Fruit fly (Drosophila melanogaster) whole organism, embryonic: ENCODE results near the gene CG14383.

Source experiments
- Abd-B ChIP-seq: fragments of 200-800 bp; sonication (Bioruptor generic); optimal IDR thresholded peaks from 2 replicates; lab custom pipeline; 2018; ENCODE audit warnings: missing biosample characterization, mild to moderate bottlenecking, missing genetic modification characterization, moderate library complexity
- Ada2b ChIP-seq: fragments of 200-800 bp; sonication (Bioruptor generic); IDR thresholded peaks from 2 replicates; pipeline ENCODE4 v1.3.6; 2022; ENCODE audit warnings: missing biosample characterization, missing genetic modification characterization
- Bgb ChIP-seq: fragments of 200-800 bp; sonication (Bioruptor generic); IDR thresholded peaks from 2 replicates; pipeline ENCODE4 v1.3.6; 2022; ENCODE audit warnings: missing biosample characterization, missing genetic modification characterization; ENCODE audit not compliant: partially characterized antibody
- CG10209 ChIP-seq: fragments of 200-800 bp; sonication (Bioruptor generic); optimal IDR thresholded peaks from 3 replicates; lab custom pipeline; 2017; ENCODE audit warnings: missing biosample characterization, mild to moderate bottlenecking, missing genetic modification characterization, missing genetic modification reagents
- CG11093 ChIP-seq: fragments of 200-800 bp; sonication (Bioruptor generic); IDR thresholded peaks from 3 replicates; pipeline ENCODE4 v1.3.6; 2022; ENCODE audit warnings: missing biosample characterization, missing genetic modification characterization
- CG11695 ChIP-seq: fragments of 200-800 bp; sonication (Bioruptor generic); IDR thresholded peaks from 3 replicates; pipeline ENCODE4 v1.3.6; 2022; ENCODE audit warnings: missing biosample characterization, missing genetic modification characterization
- CG12659 ChIP-seq: fragments of 200-800 bp; sonication (Bioruptor generic); optimal IDR thresholded peaks from 3 replicates; lab custom pipeline; 2017; ENCODE audit warnings: mild to moderate bottlenecking, missing biosample characterization, missing genetic modification reagents, missing genetic modification characterization
- CG13123 ChIP-seq: fragments of 200-800 bp; sonication (Bioruptor generic); optimal IDR thresholded peaks from 2 replicates; lab custom pipeline; 2016; ENCODE audit warnings: missing biosample characterization, missing genetic modification characterization
- CG15011 ChIP-seq: fragments of 200-800 bp; sonication (Bioruptor generic); optimal IDR thresholded peaks from 3 replicates; lab custom pipeline; 2018; ENCODE audit warnings: missing biosample characterization, mild to moderate bottlenecking, missing genetic modification characterization
- CG1647 ChIP-seq: fragments of 200-800 bp; sonication (Bioruptor generic); optimal IDR thresholded peaks from 3 replicates; lab custom pipeline; 2016; ENCODE audit warnings: missing biosample characterization, missing genetic modification characterization
- CG16813 ChIP-seq: fragments of 200-800 bp; sonication (Bioruptor generic); IDR thresholded peaks from 3 replicates; pipeline ENCODE4 v1.3.6; 2022; ENCODE audit warnings: missing biosample characterization, missing genetic modification characterization; ENCODE audit not compliant: partially characterized antibody
- CG17361 ChIP-seq: fragments of 200-800 bp; sonication (Bioruptor generic); IDR thresholded peaks from 3 replicates; pipeline ENCODE4 v1.3.6; 2022; ENCODE audit warnings: missing biosample characterization, missing genetic modification characterization
- CG1832 ChIP-seq: fragments of 200-800 bp; sonication (Bioruptor generic); optimal IDR thresholded peaks from 2 replicates; lab custom pipeline; 2017; ENCODE audit warnings: missing biosample characterization, mild to moderate bottlenecking, missing genetic modification characterization, inconsistent platforms
- CG18619 ChIP-seq: fragments of 200-800 bp; sonication (Bioruptor generic); optimal IDR thresholded peaks from 3 replicates; lab custom pipeline; 2017; ENCODE audit warnings: missing biosample characterization, mild to moderate bottlenecking, missing genetic modification characterization
- CG2875 ChIP-seq: fragments of 200-800 bp; sonication (Bioruptor generic); optimal IDR thresholded peaks from 2 replicates; lab custom pipeline; 2017; ENCODE audit warnings: missing biosample characterization, mild to moderate bottlenecking, missing genetic modification characterization, missing genetic modification reagents
- CG30431 ChIP-seq: fragments of 200-800 bp; sonication (Bioruptor generic); optimal IDR thresholded peaks from 2 replicates; lab custom pipeline; 2017; ENCODE audit warnings: missing biosample characterization, missing genetic modification characterization
- CG31388 ChIP-seq: fragments of 200-800 bp; sonication (Bioruptor generic); optimal IDR thresholded peaks from 2 replicates; lab custom pipeline; 2016; ENCODE audit warnings: missing biosample characterization, missing genetic modification characterization
- CG3407 ChIP-seq: fragments of 200-800 bp; sonication (Bioruptor generic); optimal IDR thresholded peaks from 2 replicates; lab custom pipeline; 2018; ENCODE audit warnings: missing biosample characterization, mild to moderate bottlenecking, missing genetic modification characterization
- CG6689 ChIP-seq: fragments of 200-800 bp; sonication (Bioruptor generic); IDR thresholded peaks from 2 replicates; pipeline ENCODE4 v1.3.6; 2022; ENCODE audit warnings: missing biosample characterization, missing genetic modification characterization
- CG6813 ChIP-seq: fragments of 200-800 bp; sonication (Bioruptor generic); optimal IDR thresholded peaks from 2 replicates; lab custom pipeline; 2017; ENCODE audit warnings: missing biosample characterization, missing genetic modification characterization, mild to moderate bottlenecking, moderate library complexity, missing genetic modification reagents
- CG7271 ChIP-seq: fragments of 200-800 bp; sonication (Bioruptor generic); optimal IDR thresholded peaks from 2 replicates; lab custom pipeline; 2018; ENCODE audit warnings: missing biosample characterization, mild to moderate bottlenecking, missing genetic modification characterization, moderate library complexity
- CG7786 ChIP-seq: fragments of 200-800 bp; sonication (Bioruptor generic); optimal IDR thresholded peaks from 2 replicates; lab custom pipeline; 2016; ENCODE audit warnings: missing biosample characterization, missing genetic modification characterization
- CG8924 ChIP-seq: fragments of 200-800 bp; optimal IDR thresholded peaks from 3 replicates; lab custom pipeline; 2019; ENCODE audit warnings: missing biosample characterization, mild to moderate bottlenecking, missing genetic modification characterization, moderate library complexity
- Camta ChIP-seq: fragments of 200-800 bp; sonication (Bioruptor generic); optimal IDR thresholded peaks from 2 replicates; lab custom pipeline; 2016; ENCODE audit warnings: missing biosample characterization, missing genetic modification characterization
- D19A ChIP-seq: fragments of 200-800 bp; optimal IDR thresholded peaks from 3 replicates; lab custom pipeline; 2019; ENCODE audit warnings: missing biosample characterization, mild to moderate bottlenecking, missing genetic modification characterization, moderate library complexity
- Ets97D ChIP-seq: fragments of 200-800 bp; sonication (Bioruptor generic); optimal IDR thresholded peaks from 3 replicates; lab custom pipeline; 2016; ENCODE audit warnings: missing biosample characterization, missing genetic modification characterization
- HLHmδ ChIP-seq: fragments of 200-800 bp; sonication (Bioruptor generic); optimal IDR thresholded peaks from 2 replicates; lab custom pipeline; 2018; ENCODE audit warnings: missing biosample characterization, mild to moderate bottlenecking, missing genetic modification characterization, moderate library complexity
- MTF-1 ChIP-seq: fragments of 200-800 bp; sonication (Bioruptor generic); optimal IDR thresholded peaks from 2 replicates; lab custom pipeline; 2018; ENCODE audit warnings: missing biosample characterization, mild to moderate bottlenecking, missing genetic modification characterization, borderline replicate concordance
- Med ChIP-seq: fragments of 200-800 bp; sonication (Bioruptor generic); peaks from one replicate; lab custom pipeline; 2016; ENCODE audit warnings: missing biosample characterization, missing genetic modification characterization, mild to moderate bottlenecking, inconsistent platforms, moderate library complexity
- Nf-YA ChIP-seq: fragments of 200-800 bp; sonication (Bioruptor generic); IDR thresholded peaks from 2 replicates; pipeline ENCODE4 v1.3.6; 2022; ENCODE audit warnings: missing biosample characterization, missing genetic modification characterization
- Oaz ChIP-seq: fragments of 200-800 bp; sonication (Bioruptor generic); IDR thresholded peaks from 2 replicates; pipeline ENCODE4 v1.3.6; 2022; ENCODE audit warnings: missing biosample characterization, missing genetic modification characterization
- Xrp1 ChIP-seq: fragments of 200-800 bp; sonication (Bioruptor generic); IDR thresholded peaks from 2 replicates; pipeline ENCODE4 v1.3.6; 2022; ENCODE audit warnings: missing biosample characterization, missing genetic modification characterization
- aop ChIP-seq: fragments of 200-800 bp; sonication (Bioruptor generic); IDR thresholded peaks from 2 replicates; pipeline ENCODE4 v1.3.6; 2022; ENCODE audit warnings: missing biosample characterization, missing genetic modification characterization
- ara ChIP-seq: fragments of 200-800 bp; sonication (Bioruptor generic); IDR thresholded peaks from 2 replicates; pipeline ENCODE4 v1.3.6; 2022; ENCODE audit warnings: missing biosample characterization, missing genetic modification characterization
- bcd ChIP-seq: fragments of 200-800 bp; sonication (Bioruptor generic); optimal IDR thresholded peaks from 2 replicates; lab custom pipeline; 2017; ENCODE audit warnings: missing biosample characterization, mild to moderate bottlenecking, missing genetic modification characterization
- dimm ChIP-seq: fragments of 200-800 bp; sonication (Bioruptor generic); IDR thresholded peaks from 2 replicates; pipeline ENCODE4 v1.3.6; 2022; ENCODE audit warnings: missing biosample characterization, missing genetic modification characterization
- disco-r ChIP-seq: fragments of 200-800 bp; sonication (Bioruptor generic); optimal IDR thresholded peaks from 2 replicates; lab custom pipeline; 2016; ENCODE audit warnings: missing biosample characterization, missing genetic modification characterization
- gro ChIP-seq: fragments of 200-800 bp; sonication (Bioruptor generic); optimal IDR thresholded peaks from 2 replicates; lab custom pipeline; 2016; ENCODE audit warnings: missing biosample characterization, missing genetic modification characterization
- lola ChIP-seq, 3 experiments: fragments of >200 bp in 2 of 3; fragments of 200-800 bp in 1 of 3; sonication (Bioruptor generic) in 1 of 3; optimal IDR thresholded peaks; 2 replicates each; lab custom pipeline; 2017 to 2019; ENCODE audit warnings: missing biosample characterization in 3 of 3, missing genetic modification characterization in 3 of 3, mild to moderate bottlenecking in 1 of 3, moderate library complexity in 1 of 3
- maf-S ChIP-seq: fragments of 200-800 bp; sonication (Bioruptor generic); optimal IDR thresholded peaks from 2 replicates; lab custom pipeline; 2016; ENCODE audit warnings: missing biosample characterization, missing genetic modification characterization
- mld ChIP-seq: fragments of 200-800 bp; sonication (Bioruptor generic); IDR thresholded peaks from 3 replicates; pipeline ENCODE4 v1.3.6; 2022; ENCODE audit warnings: missing biosample characterization, missing genetic modification characterization; ENCODE audit not compliant: partially characterized antibody
- nerfin-2 ChIP-seq: fragments of 200-800 bp; sonication (Bioruptor generic); IDR thresholded peaks from 2 replicates; pipeline ENCODE4 v1.3.6; 2022; ENCODE audit warnings: missing biosample characterization, missing genetic modification characterization; ENCODE audit not compliant: partially characterized antibody
- nom ChIP-seq: fragments of 200-800 bp; sonication (Bioruptor generic); optimal IDR thresholded peaks from 2 replicates; lab custom pipeline; 2017; ENCODE audit warnings: missing biosample characterization, missing genetic modification characterization, mild to moderate bottlenecking, moderate library complexity, missing genetic modification reagents
- org-1 ChIP-seq: fragments of 200-800 bp; sonication (Bioruptor generic); optimal IDR thresholded peaks from 2 replicates; lab custom pipeline; 2017; ENCODE audit warnings: missing biosample characterization, missing genetic modification characterization
- shn ChIP-seq: fragments of 200-800 bp; sonication (Bioruptor generic); optimal IDR thresholded peaks from 3 replicates; lab custom pipeline; 2016; ENCODE audit warnings: missing biosample characterization, missing genetic modification characterization
- slp2 ChIP-seq: fragments of 200-800 bp; sonication (Bioruptor generic); optimal IDR thresholded peaks from 2 replicates; lab custom pipeline; 2016; ENCODE audit warnings: missing biosample characterization, missing genetic modification characterization
- tin ChIP-seq: fragments of 200-800 bp; sonication (Bioruptor generic); optimal IDR thresholded peaks from 3 replicates; lab custom pipeline; 2016; ENCODE audit warnings: missing biosample characterization, missing genetic modification characterization
- toy ChIP-seq: fragments of 200-800 bp; sonication (Bioruptor generic); IDR thresholded peaks from 2 replicates; pipeline ENCODE4 v1.3.6; 2022; ENCODE audit warnings: missing biosample characterization, missing genetic modification characterization
- tx ChIP-seq: fragments of 200-800 bp; sonication (Bioruptor generic); optimal IDR thresholded peaks from 2 replicates; lab custom pipeline; 2016; ENCODE audit warnings: missing biosample characterization, missing genetic modification characterization
- zfh2 ChIP-seq: fragments of 200-800 bp; sonication (Bioruptor generic); optimal IDR thresholded peaks from 2 replicates; lab custom pipeline; 2016; ENCODE audit warnings: missing biosample characterization, missing genetic modification characterization

The CG14383 gene

DNA sequence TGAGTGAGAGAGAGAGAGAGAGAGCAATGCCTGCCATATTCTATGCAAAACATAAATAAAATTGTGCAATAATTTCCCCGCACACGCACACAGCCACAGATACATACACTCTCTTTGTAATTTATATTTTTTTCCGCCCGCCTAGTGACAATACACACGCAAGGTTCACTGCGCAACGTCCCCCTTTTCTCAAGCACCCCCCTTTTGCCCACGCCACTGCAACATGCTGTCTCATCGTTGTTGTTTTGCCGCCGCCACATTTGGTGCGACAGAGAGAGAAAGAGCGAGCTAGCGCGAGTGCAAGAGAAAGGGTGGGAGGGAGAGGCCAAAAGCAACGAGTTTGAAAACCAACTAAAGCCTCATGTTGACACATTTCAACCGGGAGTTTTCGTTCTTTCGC lies 24.0 kb upstream of the CG14383 start (continued):
- TF ChIP-seq tin (GFP tag; lab: Kevin White, UChicago) (peak; percentile 63), D19A (tag; lab: Kevin White, UChicago) (peak; percentile 53), Ets97D (GFP tag; lab: Kevin White, UChicago) (peak; percentile 29), org-1 (GFP tag; lab: Kevin White, UChicago) (peak; percentile 62), CG13123 (GFP tag; lab: Kevin White, UChicago) (no peak), lola (GFP tag; optimal IDR thresholded peaks at IDR 0.05; lab: Kevin White, UChicago) (peak in 1 of 3 experiments; percentile 3), CG1832 (peak; percentile 96), toy (0 out of 2 replicates have a peak, but pooled peaks have one; percentile 13), bcd (GFP tag; lab: Kevin White, UChicago) (peak; percentile 63), mld (no peak), CG15011 (no peak), tx (GFP tag; lab: Kevin White, UChicago) (peak; percentile 21), CG3407 (GFP tag; lab: Kevin White, UChicago) (no peak), Camta (GFP tag; lab: Kevin White, UChicago) (peak; percentile 58), slp2 (GFP tag; lab: Kevin White, UChicago) (peak; percentile 53), disco-r (GFP tag; lab: Kevin White, UChicago) (peak; percentile 73), shn (peak; percentile 22), CG30431 (GFP tag; lab: Kevin White, UChicago) (peak; percentile 1), CG10209 (peak; percentile 54), nerfin-2 (GFP tag; lab: Robert Waterston, UW) (no peak), ara (GFP tag; lab: Robert Waterston, UW) (peak; percentile 62; the same call in 1 of the 2 replicates), CG17361 (GFP tag; lab: Robert Waterston, UW) (no peak), CG18619 (GFP tag; lab: Kevin White, UChicago) (peak; percentile 66), maf-S (GFP tag; lab: Kevin White, UChicago) (peak; percentile 64), CG7271 (tag; lab: Kevin White, UChicago) (no peak), nom (GFP tag; lab: Kevin White, UChicago) (peak; percentile 75), CG7786 (GFP tag; lab: Kevin White, UChicago) (peak; percentile 65), CG31388 (no peak), CG1647 (GFP tag; lab: Kevin White, UChicago) (peak; percentile 66), CG11695 (GFP tag; lab: Robert Waterston, UW) (0 out of 3 replicates have a peak, but pooled peaks have one; percentile 34), CG12659 (peak; percentile 26), gro (GFP tag; lab: Kevin White, UChicago) (peak; percentile 61), CG2875 (GFP tag; lab: Kevin White, UChicago) (no peak), HLHmδ (peak; percentile 26), aop (GFP tag; lab: Robert Waterston, UW) (0 out of 2 replicates have a peak, but pooled peaks have one; percentile 48), CG8924 (peak; percentile 65), CG16813 (GFP tag; lab: Robert Waterston, UW) (no peak), Xrp1 (GFP tag; lab: Robert Waterston, UW) (peak; percentile 65), Med (peak; percentile 96), MTF-1 (GFP tag; lab: Kevin White, UChicago) (peak; percentile 39), Bgb (GFP tag; lab: Robert Waterston, UW) (0 out of 2 replicates have a peak, but pooled peaks have one; percentile 17), zfh2 (GFP tag; lab: Kevin White, UChicago) (peak; percentile 78), CG11093 (no peak), dimm (0 out of 2 replicates have a peak, but pooled peaks have one; percentile 16), Nf-YA (GFP tag; lab: Robert Waterston, UW) (0 out of 2 replicates have a peak, but pooled peaks have one; percentile 27), Ada2b (GFP tag; lab: Robert Waterston, UW) (peak; percentile 77), CG6813 (GFP tag; lab: Kevin White, UChicago) (peak; percentile 46), Abd-B (GFP tag; lab: Kevin White, UChicago) (peak; percentile 53), CG6689 (GFP tag; lab: Robert Waterston, UW) (peak; percentile 53; the same call in 1 of the 2 replicates), Oaz (GFP tag; lab: Robert Waterston, UW) (peak; percentile 41; the same call in 1 of the 2 replicates)
